Worm (Caenorhabditis elegans) whole organism, mixed stage, embryonic: ENCODE results near the gene F07A11.5.

ENCODE experiments used
- M03D4.4 ChIP-seq: sonication (generic microtip); optimal IDR thresholded peaks from 2 replicates; lab custom pipeline; 2017; ENCODE audit warnings: mild to moderate bottlenecking, missing genetic modification characterization, missing compliant biosample characterization
- bed-3 ChIP-seq: fragments of 200-800 bp; sonication (Bioruptor generic); optimal IDR thresholded peaks from 3 replicates; lab custom pipeline; 2018; ENCODE audit warnings: mild to moderate bottlenecking, missing genetic modification characterization, moderate library complexity, missing compliant biosample characterization
- blmp-1 ChIP-seq: fragments of 150-350 bp; optimal IDR thresholded peaks from 2 replicates; lab custom pipeline; 2014; ENCODE audit warnings: missing biosample characterization, missing genetic modification characterization
- ceh-39 ChIP-seq: fragments of 150-350 bp; optimal IDR thresholded peaks from 2 replicates; lab custom pipeline; 2014; ENCODE audit warnings: missing biosample characterization, missing genetic modification characterization
- ceh-43 ChIP-seq: fragments of 200-800 bp; sonication (Bioruptor generic); optimal IDR thresholded peaks from 2 replicates; lab custom pipeline; 2018; ENCODE audit warnings: mild to moderate bottlenecking, missing genetic modification characterization, moderate library complexity, missing compliant biosample characterization
- ceh-83 ChIP-seq: fragments of 200-800 bp; sonication (Bioruptor generic); optimal IDR thresholded peaks from 2 replicates; lab custom pipeline; 2018; ENCODE audit warnings: mild to moderate bottlenecking, missing genetic modification characterization, missing compliant biosample characterization
- ces-1 ChIP-seq: fragments of 150-350 bp; optimal IDR thresholded peaks from 2 replicates; lab custom pipeline; 2014; ENCODE audit warnings: missing biosample characterization, missing genetic modification reagents, missing genetic modification characterization
- cnd-1 ChIP-seq: fragments of 200-800 bp; sonication (Bioruptor generic); optimal IDR thresholded peaks from 2 replicates; lab custom pipeline; 2018; ENCODE audit warnings: mild to moderate bottlenecking, missing genetic modification characterization, missing compliant biosample characterization
- drap-1 ChIP-seq: fragments of 200-800 bp; sonication (Bioruptor generic); optimal IDR thresholded peaks from 3 replicates; lab custom pipeline; 2018; ENCODE audit warnings: mild to moderate bottlenecking, missing genetic modification characterization, missing compliant biosample characterization
- elt-1 ChIP-seq: sonication (generic microtip); optimal IDR thresholded peaks from 2 replicates; lab custom pipeline; 2017; ENCODE audit warnings: missing genetic modification characterization, mild to moderate bottlenecking, missing compliant biosample characterization, antibody characterized with exemption, moderate library complexity, borderline replicate concordance; ENCODE audit not compliant: insufficient read depth
- elt-3 ChIP-seq: fragments of 150-350 bp; optimal IDR thresholded peaks from 2 replicates; lab custom pipeline; 2014; ENCODE audit warnings: missing biosample characterization, missing genetic modification characterization
- flh-1 ChIP-seq: fragments of 200-800 bp; sonication (Bioruptor generic); optimal IDR thresholded peaks from 2 replicates; lab custom pipeline; 2018; ENCODE audit warnings: mild to moderate bottlenecking, missing genetic modification characterization, moderate library complexity, missing compliant biosample characterization
- ham-2 ChIP-seq: fragments of 200-800 bp; sonication (Bioruptor generic); optimal IDR thresholded peaks from 2 replicates; lab custom pipeline; 2018; ENCODE audit warnings: mild to moderate bottlenecking, missing genetic modification characterization, missing compliant biosample characterization
- lin-32 ChIP-seq: fragments of 200-800 bp; sonication (Bioruptor generic); optimal IDR thresholded peaks from 2 replicates; lab custom pipeline; 2018; ENCODE audit warnings: mild to moderate bottlenecking, missing genetic modification characterization, missing compliant biosample characterization
- lsy-2 ChIP-seq: fragments of 150-350 bp; optimal IDR thresholded peaks from 2 replicates; lab custom pipeline; 2014; ENCODE audit warnings: missing biosample characterization, missing genetic modification characterization
- mab-5 ChIP-seq: fragments of 150-350 bp; optimal IDR thresholded peaks from 2 replicates; lab custom pipeline; 2014; ENCODE audit warnings: missing biosample characterization, missing genetic modification characterization
- mep-1 ChIP-seq: fragments of 150-350 bp; optimal IDR thresholded peaks from 2 replicates; lab custom pipeline; 2017; ENCODE audit warnings: missing biosample characterization, missing genetic modification reagents, missing genetic modification characterization, inconsistent platforms
- mls-2 ChIP-seq: sonication (generic microtip); optimal IDR thresholded peaks from 2 replicates; lab custom pipeline; 2016; ENCODE audit warnings: mild to moderate bottlenecking, missing genetic modification characterization, moderate library complexity, missing compliant biosample characterization
- nhr-12 ChIP-seq: fragments of 150-350 bp; optimal IDR thresholded peaks from 2 replicates; lab custom pipeline; 2014; ENCODE audit warnings: missing biosample characterization, missing genetic modification characterization
- nhr-2 ChIP-seq: fragments of 150-350 bp; optimal IDR thresholded peaks from 2 replicates; lab custom pipeline; 2014; ENCODE audit warnings: missing biosample characterization, missing genetic modification characterization
- nhr-237 ChIP-seq: fragments of 150-350 bp; optimal IDR thresholded peaks from 2 replicates; lab custom pipeline; 2014; ENCODE audit warnings: missing biosample characterization, missing genetic modification characterization
- nhr-28 ChIP-seq: fragments of 150-350 bp; optimal IDR thresholded peaks from 2 replicates; lab custom pipeline; 2014; ENCODE audit warnings: missing biosample characterization, missing genetic modification characterization
- sptf-1 ChIP-seq: sonication (generic microtip); optimal IDR thresholded peaks from 2 replicates; lab custom pipeline; 2017; ENCODE audit warnings: mild to moderate bottlenecking, missing genetic modification characterization, moderate library complexity, missing compliant biosample characterization
- tbx-8 ChIP-seq: fragments of 200-800 bp; sonication (Bioruptor generic); optimal IDR thresholded peaks from 2 replicates; lab custom pipeline; 2018; ENCODE audit warnings: mild to moderate bottlenecking, missing genetic modification characterization, moderate library complexity, missing compliant biosample characterization
- unc-120 ChIP-seq: sonication (generic microtip); optimal IDR thresholded peaks from 2 replicates; lab custom pipeline; 2017; ENCODE audit warnings: missing genetic modification characterization, missing compliant biosample characterization; ENCODE audit not compliant: poor library complexity, severe bottlenecking
- unc-39 ChIP-seq: fragments of 150-350 bp; optimal IDR thresholded peaks from 2 replicates; lab custom pipeline; 2014; ENCODE audit warnings: missing biosample characterization, missing genetic modification characterization
- zip-8 ChIP-seq: fragments of 150-350 bp; optimal IDR thresholded peaks from 2 replicates; lab custom pipeline; 2014; ENCODE audit warnings: missing biosample characterization, missing genetic modification characterization
- ztf-11 ChIP-seq: fragments of 150-350 bp; optimal IDR thresholded peaks from 2 replicates; lab custom pipeline; 2014; ENCODE audit warnings: missing biosample characterization, missing genetic modification characterization

Gene F07A11.5

ce11 chrII:11646276-11646797 is 34.2 kb downstream of the F07A11.5 start, which contains the start of gene ghi-1:
Gene ghi-1, plus strand, starts transcription at chrII:11646747.
- no peak for TF ChIP-seq ces-1 (GFP tag; lab: Kevin White, UChicago)
- no peak for TF ChIP-seq ceh-83
- TF ChIP-seq unc-39 (tag; lab: Kevin White, UChicago), result no peak
- TF ChIP-seq nhr-2 (tag; lab: Kevin White, UChicago), result no peak
- no peak for TF ChIP-seq lin-32 (GFP tag; lab: Kevin White, UChicago)
- no peak for TF ChIP-seq mep-1 (tag; lab: Kevin White, UChicago)
- TF ChIP-seq cnd-1, result no peak
- no peak for TF ChIP-seq nhr-237 (tag; lab: Kevin White, UChicago)
- no peak for TF ChIP-seq zip-8
- TF ChIP-seq flh-1 (GFP tag; lab: Kevin White, UChicago), result no peak
- TF ChIP-seq ham-2 (GFP tag; lab: Kevin White, UChicago), result no peak
- TF ChIP-seq ztf-11 (tag; lab: Kevin White, UChicago), result no peak
- no peak for TF ChIP-seq M03D4.4
- no peak for TF ChIP-seq drap-1 (GFP tag; lab: Kevin White, UChicago)
- no peak for TF ChIP-seq mls-2 (tag; lab: Kevin White, UChicago)
- TF ChIP-seq lsy-2 (tag; lab: Kevin White, UChicago), result no peak
- no peak for TF ChIP-seq tbx-8 (GFP tag; lab: Kevin White, UChicago)

- TF ChIP-seq ceh-43 (GFP tag; lab: Kevin White, UChicago) (no peak), lsy-2 (tag; lab: Kevin White, UChicago) (no peak), nhr-12 (no peak), bed-3 (GFP tag; lab: Kevin White, UChicago) (no peak), unc-39 (tag; lab: Kevin White, UChicago) (no peak), elt-1 (tag; lab: Kevin White, UChicago) (no peak), cnd-1 (no peak), ceh-39 (tag; lab: Kevin White, UChicago) (no peak), lin-32 (GFP tag; lab: Kevin White, UChicago) (no peak), nhr-28 (tag; lab: Kevin White, UChicago) (no peak), zip-8 (no peak), ceh-83 (no peak), sptf-1 (tag; lab: Kevin White, UChicago) (no peak), unc-120 (tag; lab: Kevin White, UChicago) (no peak), nhr-237 (tag; lab: Kevin White, UChicago) (no peak), tbx-8 (GFP tag; lab: Kevin White, UChicago) (no peak), drap-1 (GFP tag; lab: Kevin White, UChicago) (no peak), ztf-11 (tag; lab: Kevin White, UChicago) (no peak)
- TF ChIP-seq, all 35 proteins: peak for 0
These were observed 34.8 kb downstream of the F07A11.5 start for ce11 chrII:11646874-11647273.

- TF ChIP-seq ceh-43 (GFP tag; lab: Kevin White, UChicago) (no peak), nhr-2 (tag; lab: Kevin White, UChicago) (no peak), ceh-83 (no peak), ztf-11 (tag; lab: Kevin White, UChicago) (no peak), unc-120 (tag; lab: Kevin White, UChicago) (no peak), blmp-1 (tag; lab: Kevin White, UChicago) (no peak), mab-5 (tag; lab: Kevin White, UChicago) (no peak)
These were observed 37.1 kb downstream of the F07A11.5 start for ce11 chrII:11649239-11649638.

ce11 chrII:11650975-11651588 is 39.0 kb downstream of the F07A11.5 start, which contains the start of gene coa-7:
Gene coa-7, minus strand, starts transcription at chrII:11651148.
- TF ChIP-seq ztf-11 (tag; lab: Kevin White, UChicago), result no peak
- TF ChIP-seq lsy-2 (tag; lab: Kevin White, UChicago), result no peak
- TF ChIP-seq blmp-1 (tag; lab: Kevin White, UChicago), result no peak
- no peak for TF ChIP-seq unc-39 (tag; lab: Kevin White, UChicago)
- no peak for TF ChIP-seq M03D4.4
- TF ChIP-seq ces-1 (GFP tag; lab: Kevin White, UChicago), result no peak
- no peak for TF ChIP-seq cnd-1
- no peak for TF ChIP-seq sptf-1 (tag; lab: Kevin White, UChicago)
- TF ChIP-seq nhr-28 (tag; lab: Kevin White, UChicago), result no peak
- no peak for TF ChIP-seq zip-8
- no peak for TF ChIP-seq flh-1 (GFP tag; lab: Kevin White, UChicago)
- TF ChIP-seq elt-3 (tag; lab: Kevin White, UChicago), result no peak
- TF ChIP-seq mep-1 (tag; lab: Kevin White, UChicago), result no peak
- TF ChIP-seq tbx-8 (GFP tag; lab: Kevin White, UChicago), result no peak
- no peak for TF ChIP-seq ceh-83
